Worm (Caenorhabditis elegans): ENCODE data around the gene mdl-1.

mdl-1 gene

ce11 chrX:6749124-6749822 is 7.1 kb downstream of the mdl-1 start (continued):
- TF ChIP-seq attf-5 (GFP tag; optimal IDR thresholded peaks at IDR 0.05) = peak; percentile 2
- TF ChIP-seq ztf-18 (tag; optimal IDR thresholded peaks at IDR 0.05) = no peak
- no peak for TF ChIP-seq rpc-1 (optimal IDR thresholded peaks at IDR 0.05)
- no peak for TF ChIP-seq rpc-1 (tag; optimal IDR thresholded peaks at IDR 0.05)
- 0 out of 2 replicates have a peak, but pooled peaks have one; percentile 16 for TF ChIP-seq cebp-1 (GFP tag; IDR thresholded peaks at IDR 0.05)
- TF ChIP-seq cebp-1 (tag; optimal IDR thresholded peaks at IDR 0.05) = peak; percentile 73
- no peak for TF ChIP-seq ztf-6 (GFP tag; IDR thresholded peaks at IDR 0.05)
- TF ChIP-seq B0035.1 (tag; optimal IDR thresholded peaks at IDR 0.05) = no peak
- no peak for TF ChIP-seq nhr-179 (tag; optimal IDR thresholded peaks at IDR 0.05)
- no peak for TF ChIP-seq Y53F4B.3 (GFP tag; IDR thresholded peaks at IDR 0.05)
- TF ChIP-seq F55B11.4 (tag; optimal IDR thresholded peaks at IDR 0.05; ENCODE audit: borderline replicate concordance, insufficient read depth) = no peak
- peak; percentile 65 for TF ChIP-seq repo-1 (tag; optimal IDR thresholded peaks at IDR 0.05)
- no peak for TF ChIP-seq T26A5.8 (tag; optimal IDR thresholded peaks at IDR 0.05)
- 0 out of 2 replicates have a peak, but pooled peaks have one; percentile 15 for TF ChIP-seq hmg-20 (GFP tag; IDR thresholded peaks at IDR 0.05)
- TF ChIP-seq madf-10 (tag; optimal IDR thresholded peaks at IDR 0.05) = peak; percentile 40
- TF ChIP-seq zfh-2 (GFP tag; conservative IDR thresholded peaks at IDR 0.05) = peak; percentile 64
- no peak for TF ChIP-seq F57A8.1 (GFP tag; optimal IDR thresholded peaks at IDR 0.05)
- TF ChIP-seq aptf-3 (GFP tag; IDR thresholded peaks at IDR 0.05) = no peak
- TF ChIP-seq pha-4 (tag; optimal IDR thresholded peaks at IDR 0.05) = no peak
- TF ChIP-seq F57C9.4 (tag; optimal IDR thresholded peaks at IDR 0.05) = no peak
- TF ChIP-seq mes-4 (tag; optimal IDR thresholded peaks at IDR 0.05) = no peak
- no peak for TF ChIP-seq athp-1 (tag; optimal IDR thresholded peaks at IDR 0.05)
- peak; percentile 78 for TF ChIP-seq tlf-1 (GFP tag; optimal IDR thresholded peaks at IDR 0.05)
- TF ChIP-seq lin-26 (GFP tag; IDR thresholded peaks at IDR 0.05) = 0 out of 2 replicates have a peak, but pooled peaks have one; percentile 24
- peak; percentile 86 for TF ChIP-seq K11D2.4 (GFP tag; IDR thresholded peaks at IDR 0.05)
- peak; percentile 84 for TF ChIP-seq Y53G8AR.9 (GFP tag; conservative IDR thresholded peaks at IDR 0.05)
- TF ChIP-seq ceh-79 (tag; optimal IDR thresholded peaks at IDR 0.05) = no peak
- TF ChIP-seq madf-6 (GFP tag; IDR thresholded peaks at IDR 0.05) = no peak
- TF ChIP-seq lin-54 (GFP tag; optimal IDR thresholded peaks at IDR 0.05) = peak; percentile 30
- TF ChIP-seq pbrm-1 (GFP tag; IDR thresholded peaks at IDR 0.05) = peak; percentile 45; the same call in 1 of the 2 replicates
- no peak for TF ChIP-seq ZK185.1 (tag; optimal IDR thresholded peaks at IDR 0.05; ENCODE audit: poor library complexity, severe bottlenecking)
- no peak for TF ChIP-seq unc-62 (GFP tag; optimal IDR thresholded peaks at IDR 0.05)
- no peak for TF ChIP-seq hrde-1 (tag; optimal IDR thresholded peaks at IDR 0.05; ENCODE audit: borderline replicate concordance)
- peak; percentile 13 to 82 for TF ChIP-seq let-607 (tag; optimal IDR thresholded peaks at IDR 0.05)
- TF ChIP-seq madf-3 (GFP tag; IDR thresholded peaks at IDR 0.05) = no peak
- no peak for TF ChIP-seq attf-3 (GFP tag; conservative IDR thresholded peaks at IDR 0.05)
- TF ChIP-seq ceh-58 (GFP tag; IDR thresholded peaks at IDR 0.05) = no peak
- no peak for TF ChIP-seq hlh-26 (GFP tag; conservative IDR thresholded peaks at IDR 0.05)
- TF ChIP-seq tbx-9 (tag; optimal IDR thresholded peaks at IDR 0.05; ENCODE audit: borderline replicate concordance) = no peak
- TF ChIP-seq nfya-1 (tag; optimal IDR thresholded peaks at IDR 0.05; ENCODE audit: borderline replicate concordance, insufficient read depth) = no peak
- no peak for TF ChIP-seq bed-2 (GFP tag; IDR thresholded peaks at IDR 0.05)
- TF ChIP-seq dpff-1 (tag; optimal IDR thresholded peaks at IDR 0.05) = no peak
- TF ChIP-seq nhr-80 (tag; optimal IDR thresholded peaks at IDR 0.05) = peak; percentile 84
- TF ChIP-seq lin-35 (GFP tag; optimal IDR thresholded peaks at IDR 0.05) = peak in 1 of 3 experiments; percentile 41
- TF ChIP-seq B0261.1 (tag; optimal IDR thresholded peaks at IDR 0.05) = no peak
- TF ChIP-seq dpl-1 (GFP tag; optimal IDR thresholded peaks at IDR 0.05) = no peak
- no peak for TF ChIP-seq snpc-4 (GFP tag; optimal IDR thresholded peaks at IDR 0.05)
- TF ChIP-seq snpc-4 (tag; optimal IDR thresholded peaks at IDR 0.05) = peak in 2 of 4 experiments; percentile 1 to 31

All from whole organism, young adult.